Worm (Caenorhabditis elegans): Measurements from ENCODE around the gene C16D9.3.

The C16D9.3 gene

DNA sequence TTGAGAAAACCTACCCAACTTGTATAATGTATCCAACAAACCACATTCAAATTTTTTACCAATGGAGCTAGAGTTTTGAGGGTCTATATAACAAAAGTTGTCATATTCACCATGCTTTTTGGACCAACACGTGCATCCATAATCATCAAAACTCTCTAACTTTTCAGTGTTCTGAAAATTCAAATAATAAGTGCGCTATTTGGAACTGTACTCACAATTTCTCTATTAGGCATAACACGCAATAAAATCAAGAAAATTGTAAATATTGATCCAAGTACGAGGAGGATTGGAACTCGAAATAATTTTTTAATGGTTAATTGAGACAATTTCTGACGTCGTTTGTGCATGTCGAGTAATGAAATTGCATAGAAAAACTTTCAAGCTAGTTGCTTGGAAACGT is at the start of gene C16D9.3:
TSS of gene C16D9.3 (minus strand) at position 101 of the 400 bp plus-strand sequence.
- no peak for TF ChIP-seq nhr-12 (tag; optimal IDR thresholded peaks at IDR 0.05)

- TF ChIP-seq ztf-11 (tag; optimal IDR thresholded peaks at IDR 0.05) (no peak), lin-32 (GFP tag; optimal IDR thresholded peaks at IDR 0.05) (no peak), tbx-8 (GFP tag; optimal IDR thresholded peaks at IDR 0.05) (no peak), ceh-83 (GFP tag; optimal IDR thresholded peaks at IDR 0.05) (no peak), ham-2 (GFP tag; optimal IDR thresholded peaks at IDR 0.05) (no peak), ceh-43 (GFP tag; optimal IDR thresholded peaks at IDR 0.05) (no peak), nhr-12 (tag; optimal IDR thresholded peaks at IDR 0.05) (no peak), unc-62 (GFP tag; optimal IDR thresholded peaks at IDR 0.05) (no peak), ceh-39 (tag; optimal IDR thresholded peaks at IDR 0.05) (no peak), snpc-4 (tag; optimal IDR thresholded peaks at IDR 0.05) (no peak), drap-1 (GFP tag; optimal IDR thresholded peaks at IDR 0.05) (no peak), lin-13 (tag; optimal IDR thresholded peaks at IDR 0.05) (no peak), sptf-1 (tag; optimal IDR thresholded peaks at IDR 0.05) (no peak)
These were observed 48.4 kb upstream of the C16D9.3 start for ce11 chrV:8288125-8288806.

- TF ChIP-seq nhr-28 (tag; optimal IDR thresholded peaks at IDR 0.05) (no peak), flh-1 (GFP tag; optimal IDR thresholded peaks at IDR 0.05) (no peak), snpc-4 (tag; optimal IDR thresholded peaks at IDR 0.05) (no peak), bed-3 (GFP tag; optimal IDR thresholded peaks at IDR 0.05) (no peak), ces-1 (GFP tag; optimal IDR thresholded peaks at IDR 0.05) (no peak), nhr-2 (tag; optimal IDR thresholded peaks at IDR 0.05) (no peak), lin-13 (tag; optimal IDR thresholded peaks at IDR 0.05) (no peak), lin-32 (GFP tag; optimal IDR thresholded peaks at IDR 0.05) (no peak), mep-1 (tag; optimal IDR thresholded peaks at IDR 0.05) (no peak), sptf-1 (tag; optimal IDR thresholded peaks at IDR 0.05) (no peak)
These were observed 45.6 kb upstream of the C16D9.3 start for ce11 chrV:8285455-8285854.

ce11 chrV:8284800-8285199 is 45.0 kb upstream of the C16D9.3 start, which contains the start of gene slc-17.5:
slc-17.5 (minus strand) TSS chrV:8284900.
- TF ChIP-seq lin-32 (GFP tag; optimal IDR thresholded peaks at IDR 0.05) (no peak), nhr-28 (tag; optimal IDR thresholded peaks at IDR 0.05) (no peak), nhr-12 (tag; optimal IDR thresholded peaks at IDR 0.05) (no peak), drap-1 (GFP tag; optimal IDR thresholded peaks at IDR 0.05) (no peak), elt-3 (tag; optimal IDR thresholded peaks at IDR 0.05) (no peak), lsy-2 (tag; optimal IDR thresholded peaks at IDR 0.05) (no peak), nhr-237 (tag; optimal IDR thresholded peaks at IDR 0.05) (no peak), ceh-83 (GFP tag; optimal IDR thresholded peaks at IDR 0.05) (no peak), zip-8 (tag; optimal IDR thresholded peaks at IDR 0.05) (no peak), nhr-76 (tag; optimal IDR thresholded peaks at IDR 0.05) (no peak), elt-1 (tag; optimal IDR thresholded peaks at IDR 0.05; ENCODE audit: borderline replicate concordance, insufficient read depth) (no peak), cnd-1 (tag; optimal IDR thresholded peaks at IDR 0.05) (no peak), mls-2 (tag; optimal IDR thresholded peaks at IDR 0.05) (no peak), bed-3 (GFP tag; optimal IDR thresholded peaks at IDR 0.05) (no peak), unc-39 (tag; optimal IDR thresholded peaks at IDR 0.05) (no peak), sptf-1 (tag; optimal IDR thresholded peaks at IDR 0.05) (no peak), flh-1 (GFP tag; optimal IDR thresholded peaks at IDR 0.05) (no peak), ztf-11 (tag; optimal IDR thresholded peaks at IDR 0.05) (no peak)

ce11 chrV:8282933-8283332 is 43.1 kb upstream of the C16D9.3 start:
- TF ChIP-seq hlh-1 (tag; optimal IDR thresholded peaks at IDR 0.05) (no peak), sptf-1 (tag; optimal IDR thresholded peaks at IDR 0.05) (no peak), ztf-11 (tag; optimal IDR thresholded peaks at IDR 0.05) (no peak)

- TF ChIP-seq ces-1 (GFP tag; optimal IDR thresholded peaks at IDR 0.05) (no peak), ceh-39 (tag; optimal IDR thresholded peaks at IDR 0.05) (no peak), sptf-1 (tag; optimal IDR thresholded peaks at IDR 0.05) (no peak), ceh-43 (GFP tag; optimal IDR thresholded peaks at IDR 0.05) (no peak), nhr-237 (tag; optimal IDR thresholded peaks at IDR 0.05) (no peak), M03D4.4 (tag; optimal IDR thresholded peaks at IDR 0.05) (no peak), mls-2 (tag; optimal IDR thresholded peaks at IDR 0.05) (no peak), flh-1 (GFP tag; optimal IDR thresholded peaks at IDR 0.05) (no peak), unc-39 (tag; optimal IDR thresholded peaks at IDR 0.05) (no peak), nhr-12 (tag; optimal IDR thresholded peaks at IDR 0.05) (no peak), drap-1 (GFP tag; optimal IDR thresholded peaks at IDR 0.05) (no peak), lsy-2 (tag; optimal IDR thresholded peaks at IDR 0.05) (no peak), ztf-11 (tag; optimal IDR thresholded peaks at IDR 0.05) (no peak), mep-1 (tag; optimal IDR thresholded peaks at IDR 0.05) (no peak), nhr-28 (tag; optimal IDR thresholded peaks at IDR 0.05) (no peak), blmp-1 (tag; optimal IDR thresholded peaks at IDR 0.05) (no peak), unc-62 (GFP tag; optimal IDR thresholded peaks at IDR 0.05) (no peak)
These were observed 41.8 kb upstream of the C16D9.3 start for ce11 chrV:8281646-8282045.

All from whole organism, mixed stage, embryonic.